Worm (Caenorhabditis elegans): ENCODE results near the gene ilc-17.1.

The ilc-17.1 gene

DNA sequence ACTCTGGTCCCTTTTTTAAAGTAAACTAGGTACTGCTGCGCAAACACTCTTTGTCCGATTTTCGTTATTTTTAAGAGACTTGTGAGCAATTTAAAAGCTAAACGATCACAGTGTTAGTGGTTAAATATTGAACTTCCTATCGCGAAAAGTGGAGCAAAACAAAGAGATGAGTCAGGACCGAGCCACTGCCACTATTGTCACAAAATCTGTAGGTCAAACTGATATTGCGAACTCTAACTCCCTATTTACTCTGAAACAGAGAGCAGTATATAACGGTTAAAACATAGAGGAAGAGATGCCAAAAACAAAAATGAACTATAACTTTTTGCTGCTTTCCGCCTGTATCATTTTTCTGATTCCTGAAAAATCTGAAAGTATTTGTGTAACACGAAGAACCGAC lies 23.0 kb upstream of the ilc-17.1 start, which contains the start of gene abf-5:
Gene abf-5 (plus strand): TSS at position 301 of the 400 bp plus-strand sequence.
- TF ChIP-seq hmg-1.1 (GFP tag; IDR thresholded peaks at IDR 0.05) (no peak), ceh-44 (GFP tag; IDR thresholded peaks at IDR 0.05) (no peak), ceh-28 (tag; optimal IDR thresholded peaks at IDR 0.05) (no peak), spr-3 (GFP tag; optimal IDR thresholded peaks at IDR 0.05) (no peak), Y75B8A.6 (GFP tag; IDR thresholded peaks at IDR 0.05) (no peak)

DNA sequence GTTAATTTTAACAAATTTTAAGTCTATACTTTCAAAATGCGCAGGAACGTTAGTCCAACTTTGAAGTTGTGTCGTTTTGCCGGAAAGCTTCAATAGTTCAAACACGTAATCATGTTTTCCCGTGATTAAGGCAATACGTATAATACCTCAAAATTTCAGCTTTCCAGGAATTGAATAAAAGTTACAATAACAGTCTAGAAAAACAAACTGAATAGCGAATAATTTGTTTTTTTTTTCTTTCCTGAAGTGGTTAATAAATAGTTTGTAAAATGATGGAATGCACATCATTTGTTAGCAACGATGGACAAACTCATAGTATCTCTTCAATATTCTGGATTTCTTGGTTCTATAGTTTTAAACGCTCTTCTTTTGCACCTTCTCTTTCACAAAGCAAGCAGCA lies 20.4 kb upstream of the ilc-17.1 start, which contains the start of gene str-123:
Gene str-123 (plus strand): TSS at position 301 of the 400 bp plus-strand sequence.
- no peak for TF ChIP-seq mdl-1 (tag; optimal IDR thresholded peaks at IDR 0.05)
- TF ChIP-seq ztf-7 (tag; optimal IDR thresholded peaks at IDR 0.05), result no peak
- TF ChIP-seq T26A8.4 (GFP tag; IDR thresholded peaks at IDR 0.05), result no peak
- TF ChIP-seq ceh-32 (tag; optimal IDR thresholded peaks at IDR 0.05; ENCODE audit: poor library complexity), result no peak
- no peak for TF ChIP-seq ceh-44 (GFP tag; IDR thresholded peaks at IDR 0.05)
- no peak for TF ChIP-seq F10B5.3 (tag; optimal IDR thresholded peaks at IDR 0.05)
- no peak for TF ChIP-seq lin-15B (tag; optimal IDR thresholded peaks at IDR 0.05)
- no peak for TF ChIP-seq egl-27 (tag; optimal IDR thresholded peaks at IDR 0.05)
- no peak for TF ChIP-seq unc-130 (GFP tag; optimal IDR thresholded peaks at IDR 0.05)
- no peak for TF ChIP-seq T20F7.1 (GFP tag; optimal IDR thresholded peaks at IDR 0.05)
- TF ChIP-seq cey-2 (tag; optimal IDR thresholded peaks at IDR 0.05; ENCODE audit: borderline replicate concordance, insufficient read depth), result no peak
- TF ChIP-seq nhr-102 (tag; optimal IDR thresholded peaks at IDR 0.05), result no peak
- TF ChIP-seq arid-1 (GFP tag; conservative IDR thresholded peaks at IDR 0.05), result no peak
- TF ChIP-seq ceh-20 (GFP tag; IDR thresholded peaks at IDR 0.05), result no peak
- no peak for TF ChIP-seq lin-38 (GFP tag; IDR thresholded peaks at IDR 0.05)
- TF ChIP-seq F44E2.7 (GFP tag; IDR thresholded peaks at IDR 0.05), result no peak
- no peak for TF ChIP-seq lsy-2 (tag; optimal IDR thresholded peaks at IDR 0.05)
- TF ChIP-seq daf-8 (GFP tag; IDR thresholded peaks at IDR 0.05), result no peak
- no peak for TF ChIP-seq D1046.2 (GFP tag; IDR thresholded peaks at IDR 0.05)
- no peak for TF ChIP-seq dpl-1 (GFP tag; optimal IDR thresholded peaks at IDR 0.05)

- no peak for TF ChIP-seq jun-1 (tag; optimal IDR thresholded peaks at IDR 0.05)
- TF ChIP-seq rbr-2 (tag; optimal IDR thresholded peaks at IDR 0.05), result no peak
- TF ChIP-seq cey-2 (tag; optimal IDR thresholded peaks at IDR 0.05; ENCODE audit: borderline replicate concordance, insufficient read depth), result no peak
These were observed 18.0 kb upstream of the ilc-17.1 start, which contains the start of gene str-124 for ce11 chrX:12787624-12788023. TSS of gene str-124 (plus strand) at chrX:12787924.

- TF ChIP-seq dve-1 (tag; optimal IDR thresholded peaks at IDR 0.05; ENCODE audit: insufficient read depth), result peak; percentile 42
- TF ChIP-seq set-16 (GFP tag; IDR thresholded peaks at IDR 0.05), result no peak
- TF ChIP-seq jun-1 (tag; optimal IDR thresholded peaks at IDR 0.05), result no peak
- no peak for TF ChIP-seq ceh-28 (tag; optimal IDR thresholded peaks at IDR 0.05)
- TF ChIP-seq F44E2.7 (GFP tag; IDR thresholded peaks at IDR 0.05), result no peak
- TF ChIP-seq pha-4 (GFP tag; IDR thresholded peaks at IDR 0.05), result no peak
- no peak for TF ChIP-seq pha-4 (tag; optimal IDR thresholded peaks at IDR 0.05)
- no peak for TF ChIP-seq ceh-20 (GFP tag; IDR thresholded peaks at IDR 0.05)
- TF ChIP-seq ceh-32 (tag; optimal IDR thresholded peaks at IDR 0.05; ENCODE audit: poor library complexity), result no peak
- no peak for TF ChIP-seq cey-2 (tag; optimal IDR thresholded peaks at IDR 0.05; ENCODE audit: borderline replicate concordance, insufficient read depth)
- peak; percentile 70 for TF ChIP-seq hlh-30 (tag; optimal IDR thresholded peaks at IDR 0.05; ENCODE audit: insufficient read depth)
- no peak for TF ChIP-seq ceh-82 (tag; optimal IDR thresholded peaks at IDR 0.05)
- no peak for TF ChIP-seq pqm-1 (tag; optimal IDR thresholded peaks at IDR 0.05)
- TF ChIP-seq Y5F2A.4 (GFP tag; optimal IDR thresholded peaks at IDR 0.05), result no peak
- no peak for TF ChIP-seq ceh-44 (GFP tag; IDR thresholded peaks at IDR 0.05)
- no peak for TF ChIP-seq ceh-62 (tag; optimal IDR thresholded peaks at IDR 0.05)
- TF ChIP-seq mxl-2 (GFP tag; conservative IDR thresholded peaks at IDR 0.05), result no peak
- TF ChIP-seq daf-19 (GFP tag; conservative IDR thresholded peaks at IDR 0.05), result no peak
- no peak for TF ChIP-seq unc-62 (GFP tag; optimal IDR thresholded peaks at IDR 0.05 in 1 of 2)
- TF ChIP-seq unc-62 (tag; optimal IDR thresholded peaks at IDR 0.05), result no peak
- TF ChIP-seq nhr-28 (tag; optimal IDR thresholded peaks at IDR 0.05), result peak; percentile 64
- TF ChIP-seq spr-1 (tag; optimal IDR thresholded peaks at IDR 0.05), result no peak
- TF ChIP-seq snpc-1.2 (GFP tag; IDR thresholded peaks at IDR 0.05), result no peak
- TF ChIP-seq mxl-3 (GFP tag; optimal IDR thresholded peaks at IDR 0.05), result peak; percentile 77
- TF ChIP-seq nhr-48 (tag; optimal IDR thresholded peaks at IDR 0.05), result peak; percentile 58
These were observed 12.3 kb upstream of the ilc-17.1 start, which contains the start of gene alh-13 for ce11 chrX:12781712-12782444. TSS of gene alh-13 (plus strand) at chrX:12782394.

Data from whole organism, L4 larva.